Worm (Caenorhabditis elegans): ENCODE data around the gene srh-89.

srh-89 gene

DNA sequence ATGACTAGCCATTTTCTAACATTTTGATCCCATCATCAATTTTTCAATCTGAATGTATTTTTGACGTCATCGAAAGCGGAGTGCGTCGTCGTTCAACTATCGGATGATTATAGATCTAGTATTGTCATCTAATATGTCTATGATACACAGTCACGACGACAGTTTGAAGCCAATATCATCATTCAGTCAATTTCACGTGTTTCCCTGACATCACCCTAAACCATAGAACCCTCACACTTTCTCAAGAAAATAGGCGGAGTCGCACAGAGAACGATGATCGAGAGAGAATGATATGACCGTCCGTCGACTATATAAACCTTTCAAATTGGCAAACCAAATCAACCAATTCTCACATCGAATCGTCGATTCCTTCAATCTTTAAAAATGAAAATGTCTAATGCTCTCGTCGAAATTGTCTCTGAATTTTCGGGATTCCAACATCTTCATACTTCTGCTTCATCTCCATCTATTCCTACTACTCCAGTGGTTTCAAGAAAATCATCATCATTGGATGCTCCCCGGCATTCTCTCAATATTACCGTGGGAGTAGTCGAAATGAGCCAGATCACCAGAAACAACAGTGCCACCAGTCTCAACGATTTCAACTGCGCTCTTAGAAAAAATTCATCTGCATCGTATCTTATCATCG is 48.7 kb downstream of the srh-89 start, which contains the start of gene F18E3.13 (continued):
- TF ChIP-seq hlh-30 (tag; optimal IDR thresholded peaks at IDR 0.05; ENCODE audit: insufficient read depth), result peak; percentile 77
- TF ChIP-seq F44E2.7 (GFP tag; IDR thresholded peaks at IDR 0.05), result no peak
- peak in 1 of 2 experiments; percentile 55 for TF ChIP-seq unc-62 (GFP tag; optimal IDR thresholded peaks at IDR 0.05 in 1 of 2)
- no peak for TF ChIP-seq unc-62 (tag; optimal IDR thresholded peaks at IDR 0.05)
- TF ChIP-seq gei-8 (GFP tag; optimal IDR thresholded peaks at IDR 0.05), result peak; percentile 37
- no peak for TF ChIP-seq lin-39 (tag; optimal IDR thresholded peaks at IDR 0.05)
- no peak for TF ChIP-seq F37D6.2 (tag; optimal IDR thresholded peaks at IDR 0.05)
- no peak for TF ChIP-seq nhr-42 (GFP tag; IDR thresholded peaks at IDR 0.05)

DNA sequence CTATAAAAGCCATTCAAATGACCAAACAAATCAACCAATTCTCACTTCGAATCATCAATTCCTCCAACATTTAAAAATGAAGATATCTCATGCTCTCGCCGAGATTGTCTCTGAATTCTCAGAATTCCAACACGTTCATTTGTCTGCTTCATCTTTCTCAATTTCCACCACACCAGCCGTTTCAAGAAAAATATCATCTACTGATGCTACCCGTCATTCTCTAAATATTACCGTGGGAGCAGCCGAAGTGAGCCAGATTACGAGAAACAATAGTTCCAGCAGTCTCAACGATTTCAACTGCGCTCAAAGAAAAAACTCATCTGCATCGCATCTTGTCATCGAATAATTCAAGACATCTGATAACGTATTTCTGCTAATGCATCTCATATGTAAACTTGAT is 49.7 kb downstream of the srh-89 start, which contains the start of gene F18E3.12:
Gene F18E3.12, plus strand, starts transcription at position 77 of the 400 bp plus-strand sequence.
- TF ChIP-seq ama-1 (optimal IDR thresholded peaks at IDR 0.05) (peak; percentile 96), lir-3 (tag; optimal IDR thresholded peaks at IDR 0.05) (no peak)
